6 worm cellular contexts compared by ENCODE assay signal in the genomic region with DNA sequence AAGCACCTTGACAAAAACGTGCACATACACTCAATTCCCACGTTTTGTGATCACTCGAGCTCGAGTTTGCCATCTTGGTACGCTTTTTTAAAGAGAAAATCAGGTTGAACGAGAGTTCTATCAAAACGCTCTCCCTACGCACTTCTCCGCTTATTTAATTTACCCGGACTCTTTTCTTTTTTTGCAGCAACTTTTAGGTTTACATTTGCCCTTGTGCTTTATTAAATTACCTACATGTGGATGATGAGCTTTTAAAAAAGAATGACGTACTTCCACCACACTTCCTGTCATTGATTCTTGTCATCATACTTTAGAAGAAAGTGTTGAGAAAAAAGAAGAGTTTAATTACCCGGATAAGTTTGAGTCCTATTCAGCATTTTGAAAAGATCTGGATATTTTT.
TF ChIP-seq lines count a peak whose summit lies in the region.

No protein-coding gene starts in this region.

TF ChIP-seq in whole organism, L1 larva, 84 proteins besides CTCF, POLR2A, EP300 and RAD21:
- TF ChIP-seq lin-14 (GFP tag; optimal IDR thresholded peaks at IDR 0.05; lab: Kevin White, UChicago) (peak; percentile 50), vab-15 (tag; optimal IDR thresholded peaks at IDR 0.05; lab: Kevin White, UChicago) (no peak), ces-1 (GFP tag; optimal IDR thresholded peaks at IDR 0.05; lab: Kevin White, UChicago) (peak; percentile 13), snu-23 (GFP tag; optimal IDR thresholded peaks at IDR 0.05; lab: Kevin White, UChicago) (no peak), fkh-10 (GFP tag; optimal IDR thresholded peaks at IDR 0.05; lab: Kevin White, UChicago) (peak; percentile 94)

TF ChIP-seq in whole organism, L2 larva, 48 proteins besides CTCF, POLR2A, EP300 and RAD21:
- TF ChIP-seq nhr-77 (tag; optimal IDR thresholded peaks at IDR 0.05; lab: Kevin White, UChicago), result no peak
- TF ChIP-seq sma-9 (GFP tag; optimal IDR thresholded peaks at IDR 0.05; lab: Kevin White, UChicago), result peak; percentile 33
- TF ChIP-seq sma-9 (tag; optimal IDR thresholded peaks at IDR 0.05; lab: Kevin White, UChicago), result no peak
- peak; percentile 3 for TF ChIP-seq C34F6.9 (tag; optimal IDR thresholded peaks at IDR 0.05; lab: Kevin White, UChicago)

TF ChIP-seq in whole organism, L3 larva, 47 proteins besides CTCF, POLR2A, EP300 and RAD21:
- TF ChIP-seq skn-1 (tag; optimal IDR thresholded peaks at IDR 0.05; lab: Kevin White, UChicago), result no peak
- no peak for TF ChIP-seq egl-27 (tag; optimal IDR thresholded peaks at IDR 0.05; lab: Kevin White, UChicago)
- peak; percentile 87 for TF ChIP-seq fkh-10 (GFP tag; optimal IDR thresholded peaks at IDR 0.05; lab: Kevin White, UChicago)
- no peak for TF ChIP-seq eor-1 (tag; optimal IDR thresholded peaks at IDR 0.05; lab: Kevin White, UChicago)
- TF ChIP-seq ceh-82 (tag; optimal IDR thresholded peaks at IDR 0.05; lab: Kevin White, UChicago), result no peak
- TF ChIP-seq lin-15B (tag; optimal IDR thresholded peaks at IDR 0.05; lab: Kevin White, UChicago), result no peak

TF ChIP-seq in whole organism, L4 larva, 104 proteins besides CTCF, POLR2A, EP300 and RAD21:
- peak; percentile 78 for TF ChIP-seq ces-1 (GFP tag; optimal IDR thresholded peaks at IDR 0.05; lab: Kevin White, UChicago)
- peak; percentile 48 for TF ChIP-seq fkh-10 (GFP tag; optimal IDR thresholded peaks at IDR 0.05; lab: Kevin White, UChicago)
- TF ChIP-seq aha-1 (tag; lab: Kevin White, UChicago), result peak; percentile 19
- TF ChIP-seq madf-5 (GFP tag; IDR thresholded peaks at IDR 0.05; lab: Robert Waterston, UW), result no peak
TF ChIP-seq in whole organism, L4 larva: peak in this region for 3.

TF ChIP-seq in whole organism, late embryonic, 69 proteins besides CTCF, POLR2A, EP300 and RAD21:
- TF ChIP-seq unc-42 (tag; optimal IDR thresholded peaks at IDR 0.05; lab: Kevin White, UChicago) (peak; percentile 81), ceh-9 (tag; optimal IDR thresholded peaks at IDR 0.05; lab: Kevin White, UChicago) (no peak)

TF ChIP-seq in whole organism, mixed stage, embryonic, 35 proteins besides CTCF, POLR2A, EP300 and RAD21:
- TF ChIP-seq ces-1 (GFP tag; optimal IDR thresholded peaks at IDR 0.05; lab: Kevin White, UChicago) (peak; percentile 49), drap-1 (GFP tag; optimal IDR thresholded peaks at IDR 0.05; lab: Kevin White, UChicago) (no peak)

Comparison
In these comparisons a context has a peak if more than half of its experiments do, and no peak if none do; other contexts are left out.
1. Of the 29 proteins assayed by ChIP-seq in both whole organism, L4 larva and whole organism, L1 larva: peak only in whole organism, L4 larva: aha-1; only in whole organism, L1 larva: none; in both: ces-1 and fkh-10; in neither: 26.